Worm (Caenorhabditis elegans) whole organism, late embryonic: Measurements from ENCODE around the gene srx-8.

ENCODE experiments used
- dve-1 ChIP-seq: sonication (generic microtip); optimal IDR thresholded peaks from 2 replicates; lab custom pipeline; 2017; ENCODE audit warnings: antibody characterized with exemption, mild to moderate bottlenecking, missing genetic modification characterization, missing compliant biosample characterization
- elt-2 ChIP-seq: sonication (generic microtip); optimal IDR thresholded peaks from 2 replicates; lab custom pipeline; 2016; ENCODE audit warnings: missing genetic modification reagents, missing genetic modification characterization, missing compliant biosample characterization
- fkh-10 ChIP-seq: fragments of 150-350 bp; optimal IDR thresholded peaks from 2 replicates; lab custom pipeline; 2014; ENCODE audit warnings: missing biosample characterization, missing genetic modification reagents, missing genetic modification characterization
- fkh-6 ChIP-seq: sonication (generic microtip); optimal IDR thresholded peaks from 2 replicates; lab custom pipeline; 2016; ENCODE audit warnings: missing genetic modification characterization, missing compliant biosample characterization
- hlh-13 ChIP-seq: fragments of 200-800 bp; sonication (Bioruptor generic); optimal IDR thresholded peaks from 2 replicates; lab custom pipeline; 2018; ENCODE audit warnings: mild to moderate bottlenecking, missing genetic modification characterization, missing compliant biosample characterization
- npax-4 ChIP-seq: sonication (generic microtip); optimal IDR thresholded peaks from 2 replicates; lab custom pipeline; 2016; ENCODE audit warnings: missing genetic modification characterization, missing compliant biosample characterization
- pag-3 ChIP-seq: sonication (generic microtip); optimal IDR thresholded peaks from 2 replicates; lab custom pipeline; 2016; ENCODE audit warnings: missing compliant biosample characterization, missing genetic modification characterization, borderline replicate concordance
- pat-9 ChIP-seq: fragments of 200-800 bp; sonication (Bioruptor generic); optimal IDR thresholded peaks from 2 replicates; lab custom pipeline; 2018; ENCODE audit warnings: mild to moderate bottlenecking, missing genetic modification characterization, moderate library complexity, missing compliant biosample characterization
- pha-4 ChIP-seq: fragments of 150-350 bp; optimal IDR thresholded peaks from 2 replicates; lab custom pipeline; 2018; ENCODE audit warnings: missing biosample characterization, missing genetic modification reagents, missing genetic modification characterization
- pros-1 ChIP-seq: fragments of 150-350 bp; optimal IDR thresholded peaks from 2 replicates; lab custom pipeline; 2014; ENCODE audit warnings: missing biosample characterization, missing genetic modification reagents, missing genetic modification characterization
- ref-2 ChIP-seq: sonication (generic microtip); optimal IDR thresholded peaks from 2 replicates; lab custom pipeline; 2016; ENCODE audit warnings: missing genetic modification characterization, missing compliant biosample characterization
- rnt-1 ChIP-seq: sonication (generic microtip); optimal IDR thresholded peaks from 2 replicates; lab custom pipeline; 2016; ENCODE audit warnings: missing genetic modification characterization, missing compliant biosample characterization
- tbx-2 ChIP-seq: sonication (generic microtip); optimal IDR thresholded peaks from 2 replicates; lab custom pipeline; 2016; ENCODE audit warnings: missing genetic modification characterization, missing compliant biosample characterization
- unc-55 ChIP-seq: sonication (generic microtip); optimal IDR thresholded peaks from 2 replicates; lab custom pipeline; 2017; ENCODE audit warnings: missing biosample characterization, missing genetic modification reagents, missing genetic modification characterization

DNA sequence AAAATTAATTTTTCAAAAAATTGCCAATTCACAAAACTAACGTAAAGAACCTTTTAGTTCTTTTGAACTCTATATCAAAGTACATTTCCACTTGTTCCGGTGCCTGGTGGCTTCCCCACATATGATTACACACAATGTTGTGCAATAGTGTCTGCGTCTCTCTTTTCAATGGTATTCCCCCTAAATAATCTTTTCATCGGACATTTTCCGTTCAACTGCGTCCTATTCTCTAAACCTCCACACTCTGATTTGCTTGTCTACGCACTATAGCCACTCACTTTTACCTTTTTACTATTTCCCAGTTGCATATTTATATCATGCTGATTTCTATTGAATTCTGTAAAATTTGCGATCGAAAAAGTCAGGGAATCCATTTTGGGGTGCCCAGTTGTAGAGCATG, 23.9 kb downstream of the srx-8 start, which contains the start of gene nhr-58:
- TF ChIP-seq ref-2 (tag; lab: Kevin White, UChicago) (no peak), rnt-1 (tag; lab: Kevin White, UChicago) (no peak), elt-2 (tag; lab: Kevin White, UChicago) (peak; percentile 72), pat-9 (tag; lab: Kevin White, UChicago) (no peak), tbx-2 (tag; lab: Kevin White, UChicago) (peak; percentile 38), npax-4 (tag; lab: Kevin White, UChicago) (no peak), fkh-6 (tag; lab: Kevin White, UChicago) (no peak), unc-55 (GFP tag; lab: Kevin White, UChicago) (peak; percentile 67), pag-3 (tag; lab: Kevin White, UChicago) (no peak), pros-1 (tag; lab: Kevin White, UChicago) (no peak), fkh-10 (GFP tag; lab: Kevin White, UChicago) (no peak), hlh-13 (GFP tag; lab: Kevin White, UChicago) (no peak), pha-4 (tag; lab: Kevin White, UChicago) (no peak), dve-1 (tag; lab: Kevin White, UChicago) (no peak)
